Fruit fly (Drosophila melanogaster) whole organism, adult: ENCODE measurements around the gene Muc68E.

Experiments
- CG11617 ChIP-seq: fragments of 200-800 bp; sonication (Bioruptor generic); optimal IDR thresholded peaks from 2 replicates; lab custom pipeline; 2017; ENCODE audit warnings: mild to moderate bottlenecking, missing biosample characterization, missing genetic modification reagents, missing genetic modification characterization
- CG12768 ChIP-seq: fragments of 200-800 bp; sonication (Bioruptor generic); optimal IDR thresholded peaks from 2 replicates; lab custom pipeline; 2017; ENCODE audit warnings: missing biosample characterization, missing genetic modification characterization, mild to moderate bottlenecking, moderate library complexity, missing genetic modification reagents
- CG14711 ChIP-seq: fragments of 200-800 bp; sonication (Bioruptor generic); optimal IDR thresholded peaks from 2 replicates; lab custom pipeline; 2018; ENCODE audit warnings: missing biosample characterization, mild to moderate bottlenecking, missing genetic modification characterization, moderate library complexity
- CG1620 ChIP-seq: fragments of 200-800 bp; sonication (Bioruptor generic); optimal IDR thresholded peaks from 2 replicates; lab custom pipeline; 2016; ENCODE audit warnings: missing biosample characterization, missing genetic modification characterization
- CG33017 ChIP-seq: fragments of 200-800 bp; sonication (Bioruptor generic); optimal IDR thresholded peaks from 2 replicates; lab custom pipeline; 2018; ENCODE audit warnings: missing biosample characterization, mild to moderate bottlenecking, missing genetic modification characterization, moderate library complexity
- CG5204 ChIP-seq: fragments of 200-800 bp; sonication (Bioruptor generic); optimal IDR thresholded peaks from 2 replicates; lab custom pipeline; 2016; ENCODE audit warnings: missing biosample characterization, missing genetic modification characterization
- CG7045 ChIP-seq: fragments of 200-800 bp; sonication (Bioruptor generic); optimal IDR thresholded peaks from 2 replicates; lab custom pipeline; 2017; ENCODE audit warnings: missing biosample characterization, mild to moderate bottlenecking, missing genetic modification characterization
- CG7101 ChIP-seq: fragments of 200-800 bp; sonication (Bioruptor generic); optimal IDR thresholded peaks from 2 replicates; lab custom pipeline; 2018; ENCODE audit warnings: missing biosample characterization, mild to moderate bottlenecking, missing genetic modification characterization, moderate library complexity
- Clk ChIP-seq: fragments of 200-800 bp; sonication (Bioruptor generic); optimal IDR thresholded peaks from 2 replicates; lab custom pipeline; 2017; ENCODE audit warnings: missing biosample characterization, missing genetic modification characterization
- Crg-1 ChIP-seq: fragments of 200-800 bp; sonication (Bioruptor generic); optimal IDR thresholded peaks from 2 replicates; lab custom pipeline; 2016; ENCODE audit warnings: missing biosample characterization, missing genetic modification characterization
- Hr96 ChIP-seq: fragments of 200-800 bp; sonication (Bioruptor generic); optimal IDR thresholded peaks from 2 replicates; lab custom pipeline; 2016; ENCODE audit warnings: missing biosample characterization, missing genetic modification characterization
- Mnt ChIP-seq: fragments of 200-800 bp; sonication (Bioruptor generic); optimal IDR thresholded peaks from 2 replicates; lab custom pipeline; 2016; ENCODE audit warnings: missing biosample characterization, mild to moderate bottlenecking, missing genetic modification characterization
- bab1 ChIP-seq: fragments of 200-800 bp; sonication (Bioruptor generic); optimal IDR thresholded peaks from 3 replicates; lab custom pipeline; 2019; ENCODE audit warnings: missing biosample characterization, mild to moderate bottlenecking, missing genetic modification characterization, moderate library complexity
- cic ChIP-seq: fragments of 200-800 bp; sonication (Bioruptor generic); optimal IDR thresholded peaks from 2 replicates; lab custom pipeline; 2017; ENCODE audit warnings: missing biosample characterization, mild to moderate bottlenecking, missing genetic modification characterization, moderate library complexity
- cnc ChIP-seq, 2 experiments: fragments of >200 bp; optimal IDR thresholded peaks; 2 replicates each; lab custom pipeline; 2017
- kay ChIP-seq: fragments of 200-800 bp; sonication (Bioruptor generic); peaks from one replicate; lab custom pipeline; 2016; ENCODE audit warnings: missing biosample characterization, missing genetic modification characterization, borderline replicate concordance
- ovo ChIP-seq: fragments of 200-800 bp; sonication (Bioruptor generic); optimal IDR thresholded peaks from 2 replicates; lab custom pipeline; 2016; ENCODE audit warnings: missing biosample characterization, missing genetic modification characterization
- pad ChIP-seq: fragments of 200-800 bp; sonication (Bioruptor generic); optimal IDR thresholded peaks from 3 replicates; lab custom pipeline; 2017; ENCODE audit warnings: missing biosample characterization, missing genetic modification characterization, mild to moderate bottlenecking, moderate library complexity, missing genetic modification reagents
- tj ChIP-seq: fragments of 200-800 bp; sonication (Bioruptor generic); optimal IDR thresholded peaks from 3 replicates; lab custom pipeline; 2017; ENCODE audit warnings: missing biosample characterization, mild to moderate bottlenecking, missing genetic modification characterization, moderate library complexity
- toe ChIP-seq: fragments of 200-800 bp; sonication (Bioruptor generic); optimal IDR thresholded peaks from 2 replicates; lab custom pipeline; 2016; ENCODE audit warnings: missing biosample characterization, missing genetic modification characterization

Muc68E gene

dm6 chr3L:11972879-11973278 is at the start of gene Muc68E:
TSS of gene Muc68E (minus strand) at chr3L:11972979.
- TF ChIP-seq tj (GFP tag; lab: Kevin White, UChicago) (no peak), CG11617 (GFP tag; lab: Kevin White, UChicago) (no peak), CG14711 (tag; lab: Kevin White, UChicago) (no peak), pad (GFP tag; lab: Kevin White, UChicago) (no peak), Crg-1 (GFP tag; lab: Kevin White, UChicago) (no peak), CG7045 (GFP tag; lab: Kevin White, UChicago) (no peak), kay (GFP tag; lab: Kevin White, UChicago) (no peak), cic (GFP tag; lab: Kevin White, UChicago) (no peak), CG33017 (tag; lab: Kevin White, UChicago) (no peak), CG1620 (GFP tag; lab: Kevin White, UChicago) (no peak), CG12768 (GFP tag; lab: Kevin White, UChicago) (no peak), cnc (optimal IDR thresholded peaks at IDR 0.05; lab: Kevin White, UChicago) (no peak), CG7101 (tag; lab: Kevin White, UChicago) (no peak), Hr96 (GFP tag; lab: Kevin White, UChicago) (no peak), ovo (GFP tag; lab: Kevin White, UChicago) (no peak), bab1 (GFP tag; lab: Kevin White, UChicago) (no peak), Mnt (no peak), toe (GFP tag; lab: Kevin White, UChicago) (no peak), CG5204 (no peak)

dm6 chr3L:12021903-12022302 is 49.1 kb upstream of the Muc68E start:
- peak; percentile 59 for TF ChIP-seq kay (GFP tag; lab: Kevin White, UChicago)
- TF ChIP-seq cnc (optimal IDR thresholded peaks at IDR 0.05; lab: Kevin White, UChicago): no peak
- no peak for TF ChIP-seq Crg-1 (GFP tag; lab: Kevin White, UChicago)

- TF ChIP-seq cnc (optimal IDR thresholded peaks at IDR 0.05; lab: Kevin White, UChicago): no peak
- TF ChIP-seq cic (GFP tag; lab: Kevin White, UChicago): no peak
- TF ChIP-seq pad (GFP tag; lab: Kevin White, UChicago): no peak
- TF ChIP-seq CG7101 (tag; lab: Kevin White, UChicago): no peak
- TF ChIP-seq CG12768 (GFP tag; lab: Kevin White, UChicago): no peak
- no peak for TF ChIP-seq CG11617 (GFP tag; lab: Kevin White, UChicago)
- TF ChIP-seq bab1 (GFP tag; lab: Kevin White, UChicago): no peak
- TF ChIP-seq toe (GFP tag; lab: Kevin White, UChicago): no peak
- no peak for TF ChIP-seq Crg-1 (GFP tag; lab: Kevin White, UChicago)
- TF ChIP-seq CG33017 (tag; lab: Kevin White, UChicago): no peak
- no peak for TF ChIP-seq CG5204
- no peak for TF ChIP-seq Hr96 (GFP tag; lab: Kevin White, UChicago)
- TF ChIP-seq Mnt: no peak
- no peak for TF ChIP-seq ovo (GFP tag; lab: Kevin White, UChicago)
- TF ChIP-seq Clk (GFP tag; lab: Kevin White, UChicago): no peak
- no peak for TF ChIP-seq CG1620 (GFP tag; lab: Kevin White, UChicago)
- no peak for TF ChIP-seq tj (GFP tag; lab: Kevin White, UChicago)
- no peak for TF ChIP-seq CG7045 (GFP tag; lab: Kevin White, UChicago)
- no peak for TF ChIP-seq kay (GFP tag; lab: Kevin White, UChicago)
These were observed 43.4 kb upstream of the Muc68E start for dm6 chr3L:12016186-12016585.

- TF ChIP-seq CG7101 (tag; lab: Kevin White, UChicago): no peak
- no peak for TF ChIP-seq kay (GFP tag; lab: Kevin White, UChicago)
- TF ChIP-seq cnc (optimal IDR thresholded peaks at IDR 0.05; lab: Kevin White, UChicago): no peak
- TF ChIP-seq tj (GFP tag; lab: Kevin White, UChicago): no peak
- no peak for TF ChIP-seq bab1 (GFP tag; lab: Kevin White, UChicago)
- no peak for TF ChIP-seq CG33017 (tag; lab: Kevin White, UChicago)
- no peak for TF ChIP-seq CG12768 (GFP tag; lab: Kevin White, UChicago)
- no peak for TF ChIP-seq CG7045 (GFP tag; lab: Kevin White, UChicago)
- TF ChIP-seq CG1620 (GFP tag; lab: Kevin White, UChicago): no peak
- TF ChIP-seq Hr96 (GFP tag; lab: Kevin White, UChicago): no peak
- TF ChIP-seq Mnt: no peak
- no peak for TF ChIP-seq Crg-1 (GFP tag; lab: Kevin White, UChicago)
- TF ChIP-seq CG11617 (GFP tag; lab: Kevin White, UChicago): no peak
- TF ChIP-seq pad (GFP tag; lab: Kevin White, UChicago): no peak
- TF ChIP-seq ovo (GFP tag; lab: Kevin White, UChicago): no peak
- no peak for TF ChIP-seq CG14711 (tag; lab: Kevin White, UChicago)
- TF ChIP-seq Clk (GFP tag; lab: Kevin White, UChicago): no peak
- TF ChIP-seq cic (GFP tag; lab: Kevin White, UChicago): no peak
- TF ChIP-seq toe (GFP tag; lab: Kevin White, UChicago): no peak
These were observed 41.5 kb upstream of the Muc68E start for dm6 chr3L:12014272-12014671.

dm6 chr3L:12013698-12014097 is 40.9 kb upstream of the Muc68E start:
- TF ChIP-seq cic (GFP tag; lab: Kevin White, UChicago) (no peak), CG7045 (GFP tag; lab: Kevin White, UChicago) (no peak), CG11617 (GFP tag; lab: Kevin White, UChicago) (no peak), Clk (GFP tag; lab: Kevin White, UChicago) (no peak), Crg-1 (GFP tag; lab: Kevin White, UChicago) (no peak), bab1 (GFP tag; lab: Kevin White, UChicago) (no peak), cnc (optimal IDR thresholded peaks at IDR 0.05; lab: Kevin White, UChicago) (no peak), pad (GFP tag; lab: Kevin White, UChicago) (no peak), Mnt (no peak), CG33017 (tag; lab: Kevin White, UChicago) (no peak), Hr96 (GFP tag; lab: Kevin White, UChicago) (no peak), toe (GFP tag; lab: Kevin White, UChicago) (no peak), ovo (GFP tag; lab: Kevin White, UChicago) (no peak), CG14711 (tag; lab: Kevin White, UChicago) (no peak), CG12768 (GFP tag; lab: Kevin White, UChicago) (no peak), CG7101 (tag; lab: Kevin White, UChicago) (no peak), tj (GFP tag; lab: Kevin White, UChicago) (no peak), kay (GFP tag; lab: Kevin White, UChicago) (no peak), CG5204 (no peak)
